Worm (Caenorhabditis elegans): ENCODE data around the gene Y73B6BL.270.
"Not testable (repeated sequence)": the region's sequence is repeated elsewhere in the genome, so short reads cannot be mapped to it uniquely, and the experiment has no call there.

The Y73B6BL.270 gene

ce11 chrIV:6365045-6365444 is at the start of gene Y73B6BL.270:
TSS of gene Y73B6BL.270 (plus strand) at chrIV:6365345.
- no peak for TF ChIP-seq aly-2 (tag; optimal IDR thresholded peaks at IDR 0.05)
- TF ChIP-seq R02D3.7 (tag; optimal IDR thresholded peaks at IDR 0.05): no peak
- no peak for TF ChIP-seq nhr-129 (tag; optimal IDR thresholded peaks at IDR 0.05)
- TF ChIP-seq lin-39 (tag; optimal IDR thresholded peaks at IDR 0.05): no peak
- TF ChIP-seq snpc-4 (tag; optimal IDR thresholded peaks at IDR 0.05): no peak
- no peak for TF ChIP-seq ztf-4 (tag; optimal IDR thresholded peaks at IDR 0.05)
- no peak for TF ChIP-seq nhr-23 (tag; optimal IDR thresholded peaks at IDR 0.05)
- no peak for TF ChIP-seq elt-1 (tag; optimal IDR thresholded peaks at IDR 0.05)
- no peak for TF ChIP-seq ama-1 (optimal IDR thresholded peaks at IDR 0.05)
- TF ChIP-seq C34F6.9 (tag; optimal IDR thresholded peaks at IDR 0.05): no peak
- no peak for TF ChIP-seq egl-27 (tag; optimal IDR thresholded peaks at IDR 0.05)
- no peak for TF ChIP-seq nhr-6 (tag; optimal IDR thresholded peaks at IDR 0.05)
- TF ChIP-seq zag-1 (tag; optimal IDR thresholded peaks at IDR 0.05): no peak
- TF ChIP-seq lin-11 (tag; optimal IDR thresholded peaks at IDR 0.05): no peak
- TF ChIP-seq ztf-1 (GFP tag; conservative IDR thresholded peaks at IDR 0.05): no peak

ce11 chrIV:6317357-6317756 is 47.8 kb upstream of the Y73B6BL.270 start, which contains the start of gene Y73B6BL.12:
TSS of gene Y73B6BL.12 (minus strand) at chrIV:6317457.
- not testable (repeated sequence) for TF ChIP-seq unc-55 (GFP tag; optimal IDR thresholded peaks at IDR 0.05); lin-11 (tag; optimal IDR thresholded peaks at IDR 0.05); nhr-11 (tag; optimal IDR thresholded peaks at IDR 0.05)

- TF ChIP-seq nhr-11 (tag; optimal IDR thresholded peaks at IDR 0.05): no peak
- TF ChIP-seq zag-1 (tag; optimal IDR thresholded peaks at IDR 0.05): peak; percentile 34
- TF ChIP-seq mdl-1 (tag; optimal IDR thresholded peaks at IDR 0.05): peak in 1 of 2 experiments; percentile 25
- TF ChIP-seq aly-2 (tag; optimal IDR thresholded peaks at IDR 0.05): no peak
- TF ChIP-seq nhr-25 (tag; optimal IDR thresholded peaks at IDR 0.05): peak; percentile 94
- peak; percentile 90 for TF ChIP-seq lin-13 (GFP tag; optimal IDR thresholded peaks at IDR 0.05)
- TF ChIP-seq lin-11 (tag; optimal IDR thresholded peaks at IDR 0.05): peak; percentile 73
- TF ChIP-seq ztf-1 (GFP tag; conservative IDR thresholded peaks at IDR 0.05): no peak
- TF ChIP-seq C34F6.9 (tag; optimal IDR thresholded peaks at IDR 0.05): peak; percentile 93
- peak; percentile 23 for TF ChIP-seq Y55F3AM.14 (GFP tag; optimal IDR thresholded peaks at IDR 0.05)
- peak; percentile 95 for TF ChIP-seq crh-2 (tag; optimal IDR thresholded peaks at IDR 0.05)
- peak; percentile 94 for TF ChIP-seq sma-3 (GFP tag; optimal IDR thresholded peaks at IDR 0.05)
- TF ChIP-seq dmd-4 (tag; optimal IDR thresholded peaks at IDR 0.05): peak; percentile 32
- no peak for TF ChIP-seq nhr-10 (tag; optimal IDR thresholded peaks at IDR 0.05)
- TF ChIP-seq elt-1 (tag; optimal IDR thresholded peaks at IDR 0.05): no peak
- no peak for TF ChIP-seq lin-39 (tag; optimal IDR thresholded peaks at IDR 0.05)
- peak; percentile 80 for TF ChIP-seq sem-4 (tag; optimal IDR thresholded peaks at IDR 0.05)
- peak; percentile 42 for TF ChIP-seq nhr-77 (tag; optimal IDR thresholded peaks at IDR 0.05)
- peak; percentile 57 for TF ChIP-seq fos-1 (tag; optimal IDR thresholded peaks at IDR 0.05)
- no peak for TF ChIP-seq unc-39 (tag; optimal IDR thresholded peaks at IDR 0.05)
- peak; percentile 44 for TF ChIP-seq blmp-1 (tag; optimal IDR thresholded peaks at IDR 0.05; ENCODE audit: insufficient read depth)
- TF ChIP-seq ama-1 (optimal IDR thresholded peaks at IDR 0.05): peak; percentile 38
- no peak for TF ChIP-seq nhr-237 (tag; optimal IDR thresholded peaks at IDR 0.05)
- peak; percentile 88 to 95 for TF ChIP-seq lsy-2 (tag; optimal IDR thresholded peaks at IDR 0.05)
- peak; percentile 86 for TF ChIP-seq nhr-21 (tag; optimal IDR thresholded peaks at IDR 0.05)
- peak; percentile 88 for TF ChIP-seq ztf-4 (tag; optimal IDR thresholded peaks at IDR 0.05)
- TF ChIP-seq ceh-82 (tag; optimal IDR thresholded peaks at IDR 0.05): peak; percentile 8
- no peak for TF ChIP-seq elt-3 (tag; optimal IDR thresholded peaks at IDR 0.05)
- peak; percentile 84 for TF ChIP-seq egl-27 (tag; optimal IDR thresholded peaks at IDR 0.05)
- peak; percentile 98 for TF ChIP-seq sma-9 (GFP tag; optimal IDR thresholded peaks at IDR 0.05)
- no peak for TF ChIP-seq sma-9 (tag; optimal IDR thresholded peaks at IDR 0.05)
- peak; percentile 69 for TF ChIP-seq ceh-16 (tag; optimal IDR thresholded peaks at IDR 0.05)
- no peak for TF ChIP-seq nhr-12 (tag; optimal IDR thresholded peaks at IDR 0.05)
- TF ChIP-seq R02D3.7 (tag; optimal IDR thresholded peaks at IDR 0.05): peak; percentile 71
- peak; percentile 94 for TF ChIP-seq nhr-6 (tag; optimal IDR thresholded peaks at IDR 0.05)
- peak; percentile 98 for TF ChIP-seq gmeb-1 (tag; optimal IDR thresholded peaks at IDR 0.05)
- no peak for TF ChIP-seq nhr-129 (tag; optimal IDR thresholded peaks at IDR 0.05)
- TF ChIP-seq ztf-11 (tag; optimal IDR thresholded peaks at IDR 0.05): no peak
- peak; percentile 98 for TF ChIP-seq unc-55 (GFP tag; optimal IDR thresholded peaks at IDR 0.05)
- TF ChIP-seq ZK546.5 (tag; optimal IDR thresholded peaks at IDR 0.05): peak; percentile 89
- TF ChIP-seq alr-1 (tag; optimal IDR thresholded peaks at IDR 0.05): no peak
- TF ChIP-seq mab-5 (tag; optimal IDR thresholded peaks at IDR 0.05): peak; percentile 66
- peak; percentile 81 for TF ChIP-seq snpc-4 (tag; optimal IDR thresholded peaks at IDR 0.05)
- no peak for TF ChIP-seq mbf-1 (tag; optimal IDR thresholded peaks at IDR 0.05)
- TF ChIP-seq unc-62 (GFP tag; optimal IDR thresholded peaks at IDR 0.05): no peak
- TF ChIP-seq F13H6.1 (tag; optimal IDR thresholded peaks at IDR 0.05): peak; percentile 89
- TF ChIP-seq nhr-23 (tag; optimal IDR thresholded peaks at IDR 0.05): no peak
- TF ChIP-seq skn-1 (tag; optimal IDR thresholded peaks at IDR 0.05): no peak
These were observed 43.5 kb upstream of the Y73B6BL.270 start, which contains the start of gene Y73B6BL.29 for ce11 chrIV:6321667-6322066. TSS of gene Y73B6BL.29 (plus strand) at chrIV:6321929.

Measured in whole organism, L2 larva.